Comparison of ENCODE assay signal across 1 worm cellular context in the genomic region with DNA sequence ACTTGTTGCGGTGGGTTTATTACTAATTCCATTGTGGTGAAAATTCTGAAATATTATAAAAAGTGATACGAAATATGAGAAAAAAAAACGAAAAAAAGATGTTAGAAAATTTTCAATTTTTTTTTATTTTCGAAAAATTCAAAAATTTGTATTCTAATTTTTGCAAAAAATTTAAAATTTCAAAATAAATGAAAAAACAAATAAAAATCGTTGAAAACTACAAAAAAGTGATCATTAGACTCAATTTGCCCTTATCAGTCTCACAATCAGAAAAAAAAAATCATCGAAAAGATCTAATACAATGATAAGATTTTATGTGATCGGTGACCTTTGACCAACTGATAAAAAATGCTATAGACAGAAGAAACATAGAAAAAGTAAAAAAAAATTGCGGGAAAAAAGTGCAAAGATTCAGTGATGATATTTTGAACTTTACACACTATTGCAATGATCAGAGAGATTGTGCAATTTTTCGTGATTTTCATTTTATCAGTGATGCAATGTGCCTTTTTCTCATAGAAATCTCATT.
TF ChIP-seq lines count a peak whose summit lies in the region.

A gene (minus strand): TSS at position 51 of the 529 bp plus-strand sequence.

TF ChIP-seq in whole organism, L4 larva, 104 proteins besides CTCF, POLR2A, EP300 and RAD21 (continued from another document):
- TF ChIP-seq hlh-30 (tag; optimal IDR thresholded peaks at IDR 0.05; lab: Kevin White, UChicago; ENCODE audit: insufficient read depth) (no peak), daf-8 (GFP tag; IDR thresholded peaks at IDR 0.05; lab: Robert Waterston, UW) (no peak), ceh-62 (tag; optimal IDR thresholded peaks at IDR 0.05; lab: Kevin White, UChicago) (no peak), hlh-11 (tag; optimal IDR thresholded peaks at IDR 0.05; lab: Kevin White, UChicago) (peak; percentile 52), ama-1 (optimal IDR thresholded peaks at IDR 0.05; lab: Kevin White, UChicago) (no peak), nhr-25 (tag; optimal IDR thresholded peaks at IDR 0.05; lab: Kevin White, UChicago; ENCODE audit: borderline replicate concordance, insufficient read depth) (no peak), saeg-2 (GFP tag; IDR thresholded peaks at IDR 0.05; lab: Robert Waterston, UW) (no peak), ZK546.5 (tag; optimal IDR thresholded peaks at IDR 0.05; lab: Kevin White, UChicago) (no peak), mdl-1 (tag; optimal IDR thresholded peaks at IDR 0.05; lab: Kevin White, UChicago) (no peak), F26F4.8 (GFP tag; conservative IDR thresholded peaks at IDR 0.05; lab: Robert Waterston, UW) (no peak), hmg-1.1 (GFP tag; IDR thresholded peaks at IDR 0.05; lab: Robert Waterston, UW) (no peak), aly-2 (tag; optimal IDR thresholded peaks at IDR 0.05; lab: Kevin White, UChicago) (no peak), pqm-1 (tag; optimal IDR thresholded peaks at IDR 0.05; lab: Kevin White, UChicago) (peak; percentile 94), F49E8.2 (tag; optimal IDR thresholded peaks at IDR 0.05; lab: Kevin White, UChicago; ENCODE audit: borderline replicate concordance) (no peak), nhr-42 (GFP tag; IDR thresholded peaks at IDR 0.05; lab: Robert Waterston, UW) (no peak), rbr-2 (tag; optimal IDR thresholded peaks at IDR 0.05; lab: Kevin White, UChicago) (no peak), ceh-32 (tag; optimal IDR thresholded peaks at IDR 0.05; lab: Kevin White, UChicago; ENCODE audit: poor library complexity) (no peak), tra-1 (GFP tag; IDR thresholded peaks at IDR 0.05; lab: Robert Waterston, UW) (peak; percentile 53; the same call in 1 of the 2 replicates), daf-16 (GFP tag; optimal IDR thresholded peaks at IDR 0.05; lab: Kevin White, UChicago) (no peak), daf-16 (tag; optimal IDR thresholded peaks at IDR 0.05; lab: Kevin White, UChicago) (peak; percentile 55), jun-1 (tag; optimal IDR thresholded peaks at IDR 0.05; lab: Kevin White, UChicago) (no peak), nhr-102 (tag; optimal IDR thresholded peaks at IDR 0.05; lab: Kevin White, UChicago) (no peak), ceh-82 (tag; optimal IDR thresholded peaks at IDR 0.05; lab: Kevin White, UChicago) (no peak), tag-97 (GFP tag; IDR thresholded peaks at IDR 0.05; lab: Robert Waterston, UW) (no peak), arid-1 (GFP tag; conservative IDR thresholded peaks at IDR 0.05; lab: Robert Waterston, UW) (no peak), ceh-44 (GFP tag; IDR thresholded peaks at IDR 0.05; lab: Robert Waterston, UW) (no peak), nhr-48 (tag; optimal IDR thresholded peaks at IDR 0.05; lab: Kevin White, UChicago) (peak; percentile 23), spr-3 (GFP tag; optimal IDR thresholded peaks at IDR 0.05; lab: Kevin White, UChicago) (no peak), lin-15B (tag; optimal IDR thresholded peaks at IDR 0.05; lab: Kevin White, UChicago) (no peak), zfp-2 (tag; optimal IDR thresholded peaks at IDR 0.05; lab: Kevin White, UChicago) (no peak), zip-2 (tag; optimal IDR thresholded peaks at IDR 0.05; lab: Kevin White, UChicago) (no peak), mxl-2 (GFP tag; conservative IDR thresholded peaks at IDR 0.05; lab: Robert Waterston, UW) (no peak), mxl-3 (GFP tag; optimal IDR thresholded peaks at IDR 0.05; lab: Kevin White, UChicago) (no peak), lsy-2 (tag; optimal IDR thresholded peaks at IDR 0.05; lab: Kevin White, UChicago) (no peak), nhr-28 (tag; optimal IDR thresholded peaks at IDR 0.05; lab: Kevin White, UChicago) (peak; percentile 91), dmd-6 (GFP tag; IDR thresholded peaks at IDR 0.05; lab: Robert Waterston, UW) (peak; percentile 90), lim-7 (GFP tag; IDR thresholded peaks at IDR 0.05; lab: Robert Waterston, UW) (no peak), T20F7.1 (GFP tag; optimal IDR thresholded peaks at IDR 0.05; lab: Kevin White, UChicago) (no peak), F44E2.7 (GFP tag; IDR thresholded peaks at IDR 0.05; lab: Robert Waterston, UW) (no peak), nhr-6 (tag; optimal IDR thresholded peaks at IDR 0.05; lab: Kevin White, UChicago) (no peak), ZK337.2 (GFP tag; IDR thresholded peaks at IDR 0.05; lab: Robert Waterston, UW) (no peak), Y5F2A.4 (GFP tag; optimal IDR thresholded peaks at IDR 0.05; lab: Kevin White, UChicago) (no peak), gei-8 (GFP tag; optimal IDR thresholded peaks at IDR 0.05; lab: Kevin White, UChicago) (no peak), fkh-10 (GFP tag; optimal IDR thresholded peaks at IDR 0.05; lab: Kevin White, UChicago) (no peak), spr-1 (tag; optimal IDR thresholded peaks at IDR 0.05; lab: Kevin White, UChicago) (no peak), mep-1 (tag; optimal IDR thresholded peaks at IDR 0.05; lab: Kevin White, UChicago) (no peak), ztf-7 (tag; optimal IDR thresholded peaks at IDR 0.05; lab: Kevin White, UChicago) (no peak), dve-1 (tag; optimal IDR thresholded peaks at IDR 0.05; lab: Kevin White, UChicago; ENCODE audit: insufficient read depth) (no peak), nhr-10 (tag; optimal IDR thresholded peaks at IDR 0.05; lab: Kevin White, UChicago) (no peak), nhr-41 (GFP tag; IDR thresholded peaks at IDR 0.05; lab: Robert Waterston, UW) (peak; percentile 93), lin-1 (GFP tag; IDR thresholded peaks at IDR 0.05; lab: Robert Waterston, UW) (0 out of 2 replicates have a peak, but pooled peaks have one; percentile 30), set-16 (GFP tag; IDR thresholded peaks at IDR 0.05; lab: Robert Waterston, UW) (no peak), ztf-11 (tag; optimal IDR thresholded peaks at IDR 0.05; lab: Kevin White, UChicago) (no peak), ceh-28 (tag; optimal IDR thresholded peaks at IDR 0.05; lab: Kevin White, UChicago) (no peak), nhr-237 (tag; optimal IDR thresholded peaks at IDR 0.05; lab: Kevin White, UChicago) (no peak), zfp-3 (GFP tag; conservative IDR thresholded peaks at IDR 0.05; lab: Robert Waterston, UW) (no peak), mes-2 (tag; optimal IDR thresholded peaks at IDR 0.05; lab: Kevin White, UChicago; ENCODE audit: poor library complexity, severe bottlenecking) (no peak), Y48G9A.11 (GFP tag; IDR thresholded peaks at IDR 0.05; lab: Robert Waterston, UW) (no peak), R02D3.7 (tag; optimal IDR thresholded peaks at IDR 0.05; lab: Kevin White, UChicago) (no peak), dmd-8 (GFP tag; IDR thresholded peaks at IDR 0.05; lab: Robert Waterston, UW) (no peak), nhr-11 (tag; optimal IDR thresholded peaks at IDR 0.05; lab: Kevin White, UChicago) (no peak), fos-1 (tag; optimal IDR thresholded peaks at IDR 0.05; lab: Kevin White, UChicago) (no peak), unc-62 (GFP tag; optimal IDR thresholded peaks at IDR 0.05 in 1 of 2; lab: Kevin White, UChicago) (no peak), unc-62 (tag; optimal IDR thresholded peaks at IDR 0.05; lab: Kevin White, UChicago) (no peak), php-3 (GFP tag; IDR thresholded peaks at IDR 0.05; lab: Robert Waterston, UW) (peak; percentile 35; the same call in 1 of the 2 replicates), Y105C5A.15 (GFP tag; IDR thresholded peaks at IDR 0.05; lab: Robert Waterston, UW) (no peak), skn-1 (tag; optimal IDR thresholded peaks at IDR 0.05; lab: Kevin White, UChicago) (no peak), lin-13 (GFP tag; optimal IDR thresholded peaks at IDR 0.05; lab: Kevin White, UChicago) (no peak), madf-5 (GFP tag; IDR thresholded peaks at IDR 0.05; lab: Robert Waterston, UW) (no peak), daf-12 (tag; optimal IDR thresholded peaks at IDR 0.05; lab: Kevin White, UChicago) (no peak), Y75B8A.6 (GFP tag; IDR thresholded peaks at IDR 0.05; lab: Robert Waterston, UW) (no peak)
